Worm (Caenorhabditis elegans) whole organism, L4 larva: ENCODE measurements around the gene xbx-1.

Experiments
- F44E2.7 ChIP-seq: fragments of 200-800 bp; sonication (Bioruptor generic); IDR thresholded peaks from 2 replicates; pipeline ENCODE4 v2.1.2; 2022; ENCODE audit warnings: missing genetic modification characterization, missing compliant biosample characterization
- F49E8.2 ChIP-seq: sonication (generic microtip); optimal IDR thresholded peaks from 2 replicates; lab custom pipeline; 2016; ENCODE audit warnings: missing compliant biosample characterization, mild to moderate bottlenecking, missing genetic modification characterization, borderline replicate concordance
- Y105C5A.15 ChIP-seq: fragments of 200-800 bp; sonication (Bioruptor generic); IDR thresholded peaks from 2 replicates; pipeline ENCODE4 v1.3.6; 2022; ENCODE audit warnings: missing genetic modification characterization, missing compliant biosample characterization
- Y48G9A.11 ChIP-seq: fragments of 200-800 bp; sonication (Bioruptor generic); IDR thresholded peaks from 2 replicates; pipeline ENCODE4 v1.3.6; 2022; ENCODE audit warnings: missing genetic modification reagents, missing genetic modification characterization, missing compliant biosample characterization
- Y5F2A.4 ChIP-seq: fragments of 200-800 bp; sonication (Bioruptor generic); optimal IDR thresholded peaks from 2 replicates; lab custom pipeline; 2018; ENCODE audit warnings: mild to moderate bottlenecking, missing genetic modification characterization, missing compliant biosample characterization
- Y75B8A.6 ChIP-seq: fragments of 200-800 bp; sonication (Bioruptor generic); IDR thresholded peaks from 2 replicates; pipeline ENCODE4 v1.3.6; 2022; ENCODE audit warnings: missing genetic modification reagents, missing genetic modification characterization, missing compliant biosample characterization
- aha-1 ChIP-seq: fragments of 150-350 bp; peaks from one replicate; lab custom pipeline; 2014; ENCODE audit warnings: missing biosample characterization, missing genetic modification characterization
- arid-1 ChIP-seq: fragments of 200-800 bp; sonication (Bioruptor generic); conservative IDR thresholded peaks from 2 replicates; pipeline ENCODE4 v1.3.6; 2022; ENCODE audit warnings: missing genetic modification reagents, missing genetic modification characterization, missing compliant biosample characterization
- ceh-44 ChIP-seq: fragments of 200-800 bp; sonication (Bioruptor generic); IDR thresholded peaks from 2 replicates; pipeline ENCODE4 v1.3.6; 2022; ENCODE audit warnings: missing genetic modification reagents, missing genetic modification characterization, missing compliant biosample characterization
- ceh-82 ChIP-seq: sonication (generic microtip); optimal IDR thresholded peaks from 2 replicates; lab custom pipeline; 2017; ENCODE audit warnings: missing biosample characterization, missing genetic modification characterization
- ctbp-1 ChIP-seq: fragments of 200-800 bp; sonication (Bioruptor generic); IDR thresholded peaks from 2 replicates; pipeline ENCODE4 v1.3.6; 2022; ENCODE audit warnings: missing genetic modification reagents, missing genetic modification characterization, missing compliant biosample characterization
- dpl-1 ChIP-seq: fragments of 150-350 bp; optimal IDR thresholded peaks from 2 replicates; lab custom pipeline; 2014; ENCODE audit warnings: missing biosample characterization, missing genetic modification reagents, missing genetic modification characterization
- egl-43 ChIP-seq: fragments of 200-800 bp; sonication (Bioruptor generic); IDR thresholded peaks from 2 replicates; pipeline ENCODE4 v1.3.6; 2022; ENCODE audit warnings: missing genetic modification reagents, missing genetic modification characterization, missing compliant biosample characterization
- hif-1 ChIP-seq, 2 experiments: sonication (generic microtip); optimal IDR thresholded peaks; 2 replicates each; lab custom pipeline; 2016 to 2017; ENCODE audit warnings: missing compliant biosample characterization in 2 of 2, missing genetic modification characterization in 2 of 2, missing genetic modification reagents in 2 of 2, missing genotype in 2 of 2, mild to moderate bottlenecking in 1 of 2
- jun-1 ChIP-seq: fragments of 150-350 bp; optimal IDR thresholded peaks from 2 replicates; lab custom pipeline; 2014; ENCODE audit warnings: missing biosample characterization, missing genetic modification reagents, missing genetic modification characterization
- lin-1 ChIP-seq: fragments of 200-800 bp; sonication (Bioruptor generic); IDR thresholded peaks from 2 replicates; pipeline ENCODE4 v1.3.6; 2022; ENCODE audit warnings: missing genetic modification reagents, missing genetic modification characterization, missing compliant biosample characterization
- lin-15B ChIP-seq: fragments of 150-350 bp; sonication (generic microtip); optimal IDR thresholded peaks from 3 replicates; lab custom pipeline; 2014; ENCODE audit warnings: missing biosample characterization, missing genetic modification characterization
- lin-38 ChIP-seq: fragments of 200-800 bp; sonication (Bioruptor generic); IDR thresholded peaks from 2 replicates; pipeline ENCODE4 v1.3.6; 2022; ENCODE audit warnings: missing genetic modification reagents, missing genetic modification characterization, missing compliant biosample characterization
- lsy-2 ChIP-seq, 2 experiments: fragments of 150-350 bp in 1 of 2; sonication (generic microtip) in 1 of 2; optimal IDR thresholded peaks; 2 replicates each; lab custom pipeline; 2014 to 2017; ENCODE audit warnings: missing biosample characterization in 2 of 2, missing genetic modification characterization in 2 of 2
- madf-5 ChIP-seq, 2 experiments: fragments of 200-800 bp; sonication (Bioruptor generic); IDR thresholded peaks; 2 replicates each; pipeline ENCODE4 v1.3.6; 2022; ENCODE audit warnings: missing compliant biosample characterization in 2 of 2, missing genetic modification characterization in 2 of 2
- mdl-1 ChIP-seq, 2 experiments: fragments of 150-350 bp in 1 of 2; sonication (generic microtip) in 1 of 2; optimal IDR thresholded peaks; 2 replicates each; lab custom pipeline; 2014 to 2017; ENCODE audit warnings: missing biosample characterization in 2 of 2, missing genetic modification characterization in 2 of 2
- mdt-29 ChIP-seq: fragments of 200-800 bp; sonication (Bioruptor generic); IDR thresholded peaks from 2 replicates; pipeline ENCODE4 v1.3.6; 2022; ENCODE audit warnings: missing genetic modification reagents, missing genetic modification characterization, missing compliant biosample characterization
- mes-2 ChIP-seq: sonication (generic microtip); optimal IDR thresholded peaks from 2 replicates; lab custom pipeline; 2016; ENCODE audit warnings: missing genotype, mild to moderate bottlenecking, missing genetic modification characterization, missing compliant biosample characterization; ENCODE audit not compliant: poor library complexity, severe bottlenecking
- mxl-2 ChIP-seq: fragments of 200-800 bp; sonication (Bioruptor generic); conservative IDR thresholded peaks from 2 replicates; pipeline ENCODE4 v1.3.6; 2022; ENCODE audit warnings: missing genetic modification reagents, missing genetic modification characterization, missing compliant biosample characterization
- mxl-3 ChIP-seq: fragments of 200-800 bp; sonication (Bioruptor generic); optimal IDR thresholded peaks from 2 replicates; lab custom pipeline; 2018; ENCODE audit warnings: mild to moderate bottlenecking, missing genetic modification characterization, missing compliant biosample characterization
- nhr-11 ChIP-seq: fragments of 150-350 bp; optimal IDR thresholded peaks from 2 replicates; lab custom pipeline; 2014; ENCODE audit warnings: missing biosample characterization, missing genetic modification characterization
- nhr-25 ChIP-seq: sonication (generic microtip); optimal IDR thresholded peaks from 2 replicates; lab custom pipeline; 2017; ENCODE audit warnings: missing genetic modification characterization, mild to moderate bottlenecking, missing compliant biosample characterization, antibody characterized with exemption, moderate library complexity, borderline replicate concordance; ENCODE audit not compliant: insufficient read depth
- nhr-42 ChIP-seq: fragments of 200-800 bp; sonication (Bioruptor generic); IDR thresholded peaks from 2 replicates; pipeline ENCODE4 v1.3.6; 2022; ENCODE audit warnings: missing genetic modification characterization, missing compliant biosample characterization
- nhr-6 ChIP-seq: fragments of 150-350 bp; optimal IDR thresholded peaks from 2 replicates; lab custom pipeline; 2014; ENCODE audit warnings: missing biosample characterization, missing genetic modification characterization
- nhr-76 ChIP-seq: fragments of 150-350 bp; optimal IDR thresholded peaks from 2 replicates; lab custom pipeline; 2014; ENCODE audit warnings: missing biosample characterization, missing genetic modification characterization
- php-3 ChIP-seq: fragments of 200-800 bp; sonication (Bioruptor generic); IDR thresholded peaks from 2 replicates; pipeline ENCODE4 v1.3.6; 2022; ENCODE audit warnings: missing genetic modification reagents, missing genetic modification characterization, missing compliant biosample characterization
- pqm-1 ChIP-seq: sonication (generic microtip); optimal IDR thresholded peaks from 2 replicates; lab custom pipeline; 2017; ENCODE audit warnings: missing biosample characterization, missing genetic modification characterization
- rbr-2 ChIP-seq: sonication (generic microtip); optimal IDR thresholded peaks from 2 replicates; lab custom pipeline; 2016; ENCODE audit warnings: missing genotype, missing genetic modification characterization, missing compliant biosample characterization
- saeg-2 ChIP-seq: fragments of 200-800 bp; sonication (Bioruptor generic); IDR thresholded peaks from 2 replicates; pipeline ENCODE4 v1.3.6; 2022; ENCODE audit warnings: missing genetic modification reagents, missing genetic modification characterization, missing compliant biosample characterization
- sdz-12 ChIP-seq: fragments of 200-800 bp; sonication (Bioruptor generic); optimal IDR thresholded peaks from 2 replicates; lab custom pipeline; 2018; ENCODE audit warnings: mild to moderate bottlenecking, missing genetic modification characterization, missing compliant biosample characterization
- set-16 ChIP-seq: fragments of 200-800 bp; sonication (Bioruptor generic); IDR thresholded peaks from 2 replicates; pipeline ENCODE4 v1.3.6; 2022; ENCODE audit warnings: missing genetic modification reagents, missing genetic modification characterization, missing compliant biosample characterization
- skn-1 ChIP-seq: fragments of 150-350 bp; optimal IDR thresholded peaks from 2 replicates; lab custom pipeline; 2014; ENCODE audit warnings: missing biosample characterization, missing genetic modification characterization
- snpc-1.2 ChIP-seq: fragments of 200-800 bp; sonication (Bioruptor generic); IDR thresholded peaks from 2 replicates; pipeline ENCODE4 v1.3.6; 2022; ENCODE audit warnings: missing genetic modification reagents, missing genetic modification characterization, missing compliant biosample characterization
- snpc-4 ChIP-seq: fragments of 150-350 bp; optimal IDR thresholded peaks from 2 replicates; lab custom pipeline; 2014; ENCODE audit warnings: missing biosample characterization, missing genetic modification characterization
- spr-1 ChIP-seq: sonication (generic microtip); optimal IDR thresholded peaks from 2 replicates; lab custom pipeline; 2016; ENCODE audit warnings: mild to moderate bottlenecking, missing genetic modification characterization, missing compliant biosample characterization
- tag-97 ChIP-seq: fragments of 200-800 bp; sonication (Bioruptor generic); IDR thresholded peaks from 2 replicates; pipeline ENCODE4 v1.3.6; 2022; ENCODE audit warnings: missing genetic modification characterization, missing compliant biosample characterization
- tra-1 ChIP-seq: fragments of 200-800 bp; sonication (Bioruptor generic); IDR thresholded peaks from 2 replicates; pipeline ENCODE4 v1.3.6; 2022; ENCODE audit warnings: missing genetic modification reagents, missing genetic modification characterization, missing compliant biosample characterization
- unc-39 ChIP-seq: sonication (generic microtip); optimal IDR thresholded peaks from 2 replicates; lab custom pipeline; 2017; ENCODE audit warnings: missing biosample characterization, missing genetic modification characterization
- unc-62 ChIP-seq, 3 experiments: fragments of 150-350 bp in 1 of 3; sonication (generic microtip); optimal IDR thresholded peaks in 2 of 3; peaks in 1 of 3; 1 replicate in 1 of 3; 2 replicates in 2 of 3; lab custom pipeline; 2014 to 2017; ENCODE audit warnings: missing biosample characterization in 3 of 3, missing genetic modification characterization in 3 of 3, missing genetic modification reagents in 3 of 3, missing genotype in 1 of 3
- zag-1 ChIP-seq: fragments of 150-350 bp; optimal IDR thresholded peaks from 2 replicates; lab custom pipeline; 2014; ENCODE audit warnings: missing biosample characterization, missing genetic modification characterization
- zfp-3 ChIP-seq: fragments of 200-800 bp; sonication (Bioruptor generic); conservative IDR thresholded peaks from 2 replicates; pipeline ENCODE4 v1.3.6; 2022; ENCODE audit warnings: missing genetic modification reagents, missing genetic modification characterization, missing compliant biosample characterization
- zip-2 ChIP-seq: fragments of 150-350 bp; optimal IDR thresholded peaks from 2 replicates; lab custom pipeline; 2014; ENCODE audit warnings: missing biosample characterization, missing genetic modification characterization

Gene xbx-1

ce11 chrV:14999485-15000023 is 19.5 kb downstream of the xbx-1 start, which contains the start of gene T01C3.11:
T01C3.11 (plus strand) TSS chrV:14999535.
- TF ChIP-seq madf-5 (GFP tag; IDR thresholded peaks at IDR 0.05; lab: Robert Waterston, UW) (no peak), Y48G9A.11 (peak; percentile 63; the same call in 1 of the 2 replicates), sdz-12 (no peak), unc-39 (no peak), lin-38 (peak; percentile 54), Y105C5A.15 (0 out of 2 replicates have a peak, but pooled peaks have one; percentile 20), snpc-1.2 (GFP tag; lab: Robert Waterston, UW) (0 out of 2 replicates have a peak, but pooled peaks have one; percentile 35), mdl-1 (tag; optimal IDR thresholded peaks at IDR 0.05; lab: Kevin White, UChicago) (no peak), zfp-3 (GFP tag; lab: Robert Waterston, UW) (0 out of 2 replicates have a peak, but pooled peaks have one; percentile 19)

ce11 chrV:15000055-15000704 is 20.1 kb downstream of the xbx-1 start, which contains the start of gene rps-16:
rps-16 (minus strand) TSS chrV:15000541.
- TF ChIP-seq skn-1 (tag; lab: Kevin White, UChicago) = no peak
- peak; percentile 90 for TF ChIP-seq aha-1 (tag; lab: Kevin White, UChicago)
- TF ChIP-seq nhr-76 (tag; lab: Kevin White, UChicago) = no peak
- TF ChIP-seq ctbp-1 (GFP tag; lab: Robert Waterston, UW) = peak; percentile 65; the same call in 1 of the 2 replicates
- TF ChIP-seq unc-62 (GFP tag; optimal IDR thresholded peaks at IDR 0.05 in 1 of 2; lab: Kevin White, UChicago) = peak in 1 of 2 experiments; percentile 81
- no peak for TF ChIP-seq unc-62 (tag; optimal IDR thresholded peaks at IDR 0.05; lab: Kevin White, UChicago)
- peak; percentile 68 for TF ChIP-seq F49E8.2
- TF ChIP-seq nhr-25 = peak; percentile 32
- TF ChIP-seq lin-15B (tag; lab: Kevin White, UChicago) = no peak
- TF ChIP-seq madf-5 (GFP tag; IDR thresholded peaks at IDR 0.05; lab: Robert Waterston, UW) = 0 out of 4 replicates have a peak, but pooled peaks of 1 of the 2 experiments have one; percentile 38
- no peak for TF ChIP-seq pqm-1 (tag; lab: Kevin White, UChicago)
- no peak for TF ChIP-seq zip-2 (tag; lab: Kevin White, UChicago)
- TF ChIP-seq zag-1 (tag; lab: Kevin White, UChicago) = no peak
- no peak for TF ChIP-seq lsy-2 (tag; optimal IDR thresholded peaks at IDR 0.05; lab: Kevin White, UChicago)
- TF ChIP-seq nhr-11 (tag; lab: Kevin White, UChicago) = no peak
- TF ChIP-seq jun-1 (tag; lab: Kevin White, UChicago) = no peak
- no peak for TF ChIP-seq nhr-6
- TF ChIP-seq set-16 = peak; percentile 40; the same call in 1 of the 2 replicates
- TF ChIP-seq ceh-44 = no peak
- no peak for TF ChIP-seq tra-1 (GFP tag; lab: Robert Waterston, UW)
- no peak for TF ChIP-seq saeg-2 (GFP tag; lab: Robert Waterston, UW)
- no peak for TF ChIP-seq F44E2.7 (GFP tag; lab: Robert Waterston, UW)
- no peak for TF ChIP-seq tag-97
- TF ChIP-seq hif-1 (tag; optimal IDR thresholded peaks at IDR 0.05; lab: Kevin White, UChicago) = no peak
- TF ChIP-seq ceh-82 (tag; lab: Kevin White, UChicago) = no peak
- no peak for TF ChIP-seq snpc-4
- no peak for TF ChIP-seq Y75B8A.6 (GFP tag; lab: Robert Waterston, UW)
- no peak for TF ChIP-seq spr-1 (tag; lab: Kevin White, UChicago)
- no peak for TF ChIP-seq mxl-3 (GFP tag; lab: Kevin White, UChicago)
- TF ChIP-seq mes-2 = peak; percentile 22
- no peak for TF ChIP-seq mxl-2
- TF ChIP-seq egl-43 (GFP tag; lab: Robert Waterston, UW) = peak; percentile 49; the same call in 1 of the 2 replicates
- TF ChIP-seq php-3 (GFP tag; lab: Robert Waterston, UW) = no peak; the same call in 1 of the 2 replicates
- no peak for TF ChIP-seq arid-1
- no peak for TF ChIP-seq dpl-1 (GFP tag; lab: Kevin White, UChicago)
- no peak for TF ChIP-seq lin-1 (GFP tag; lab: Robert Waterston, UW)
- TF ChIP-seq mdt-29 (GFP tag; lab: Robert Waterston, UW) = peak; percentile 68; the same call in 1 of the 2 replicates
- TF ChIP-seq nhr-42 (GFP tag; lab: Robert Waterston, UW) = no peak
- no peak for TF ChIP-seq sdz-12
- peak; percentile 47 for TF ChIP-seq Y5F2A.4 (GFP tag; lab: Kevin White, UChicago)
- TF ChIP-seq rbr-2 (tag; lab: Kevin White, UChicago) = no peak
